Worm (Caenorhabditis elegans) whole organism, L4 larva: Measurements from ENCODE around the gene C10A4.13.
A peak's percentile ranks its signal among the peaks of the same experiment; 100 is the strongest.

Source experiments
- F37D6.2 ChIP-seq: sonication (generic microtip); optimal IDR thresholded peaks from 2 replicates; lab custom pipeline; 2016; ENCODE audit warnings: mild to moderate bottlenecking, missing genetic modification characterization, missing compliant biosample characterization
- F49E8.2 ChIP-seq: sonication (generic microtip); optimal IDR thresholded peaks from 2 replicates; lab custom pipeline; 2016; ENCODE audit warnings: missing compliant biosample characterization, mild to moderate bottlenecking, missing genetic modification characterization, borderline replicate concordance
- Y48G9A.11 ChIP-seq: fragments of 200-800 bp; sonication (Bioruptor generic); IDR thresholded peaks from 2 replicates; pipeline ENCODE4 v1.3.6; 2022; ENCODE audit warnings: missing genetic modification reagents, missing genetic modification characterization, missing compliant biosample characterization
- aha-1 ChIP-seq: fragments of 150-350 bp; peaks from one replicate; lab custom pipeline; 2014; ENCODE audit warnings: missing biosample characterization, missing genetic modification characterization
- ama-1 ChIP-seq: fragments of 150-350 bp; optimal IDR thresholded peaks from 2 replicates; lab custom pipeline; 2014; ENCODE audit warnings: inconsistent platforms, mixed read lengths
- attf-4 ChIP-seq: sonication (generic microtip); optimal IDR thresholded peaks from 3 replicates; lab custom pipeline; 2017; ENCODE audit warnings: missing biosample characterization, missing genetic modification characterization
- ceh-20 ChIP-seq: fragments of 200-800 bp; sonication (Bioruptor generic); IDR thresholded peaks from 2 replicates; pipeline ENCODE4 v1.3.6; 2022; ENCODE audit warnings: missing genetic modification reagents, missing genetic modification characterization, missing compliant biosample characterization
- ceh-32 ChIP-seq: sonication (generic microtip); optimal IDR thresholded peaks from 2 replicates; lab custom pipeline; 2016; ENCODE audit warnings: mild to moderate bottlenecking, missing genetic modification characterization, missing compliant biosample characterization; ENCODE audit not compliant: poor library complexity
- ces-1 ChIP-seq: fragments of 150-350 bp; sonication (generic microtip); optimal IDR thresholded peaks from 4 replicates; lab custom pipeline; 2014; ENCODE audit warnings: missing biosample characterization, missing genetic modification reagents, missing genetic modification characterization
- cey-2 ChIP-seq: sonication (generic microtip); optimal IDR thresholded peaks from 3 replicates; lab custom pipeline; 2017; ENCODE audit warnings: missing genetic modification characterization, mild to moderate bottlenecking, missing compliant biosample characterization, antibody characterized with exemption, borderline replicate concordance; ENCODE audit not compliant: insufficient read depth
- ctbp-1 ChIP-seq: fragments of 200-800 bp; sonication (Bioruptor generic); IDR thresholded peaks from 2 replicates; pipeline ENCODE4 v1.3.6; 2022; ENCODE audit warnings: missing genetic modification reagents, missing genetic modification characterization, missing compliant biosample characterization
- daf-16 ChIP-seq, 3 experiments: sonication (generic microtip); optimal IDR thresholded peaks; 2 replicates each; lab custom pipeline; 2016 to 2017; ENCODE audit warnings: missing genetic modification characterization in 3 of 3, missing genetic modification reagents in 3 of 3, mild to moderate bottlenecking in 2 of 3, missing compliant biosample characterization in 2 of 3, missing biosample characterization in 1 of 3, moderate library complexity in 1 of 3
- dve-1 ChIP-seq: sonication (generic microtip); optimal IDR thresholded peaks from 2 replicates; lab custom pipeline; 2017; ENCODE audit warnings: antibody characterized with exemption, mild to moderate bottlenecking, missing genetic modification characterization, missing compliant biosample characterization; ENCODE audit not compliant: insufficient read depth
- egl-27 ChIP-seq: sonication (generic microtip); optimal IDR thresholded peaks from 3 replicates; lab custom pipeline; 2017; ENCODE audit warnings: missing biosample characterization, missing genetic modification reagents, missing genetic modification characterization
- egl-43 ChIP-seq: fragments of 200-800 bp; sonication (Bioruptor generic); IDR thresholded peaks from 2 replicates; pipeline ENCODE4 v1.3.6; 2022; ENCODE audit warnings: missing genetic modification reagents, missing genetic modification characterization, missing compliant biosample characterization
- hif-1 ChIP-seq, 2 experiments: sonication (generic microtip); optimal IDR thresholded peaks; 2 replicates each; lab custom pipeline; 2016 to 2017; ENCODE audit warnings: missing compliant biosample characterization in 2 of 2, missing genetic modification characterization in 2 of 2, missing genetic modification reagents in 2 of 2, missing genotype in 2 of 2, mild to moderate bottlenecking in 1 of 2
- jun-1 ChIP-seq: fragments of 150-350 bp; optimal IDR thresholded peaks from 2 replicates; lab custom pipeline; 2014; ENCODE audit warnings: missing biosample characterization, missing genetic modification reagents, missing genetic modification characterization
- lin-1 ChIP-seq: fragments of 200-800 bp; sonication (Bioruptor generic); IDR thresholded peaks from 2 replicates; pipeline ENCODE4 v1.3.6; 2022; ENCODE audit warnings: missing genetic modification reagents, missing genetic modification characterization, missing compliant biosample characterization
- lin-15B ChIP-seq: fragments of 150-350 bp; sonication (generic microtip); optimal IDR thresholded peaks from 3 replicates; lab custom pipeline; 2014; ENCODE audit warnings: missing biosample characterization, missing genetic modification characterization
- lin-38 ChIP-seq: fragments of 200-800 bp; sonication (Bioruptor generic); IDR thresholded peaks from 2 replicates; pipeline ENCODE4 v1.3.6; 2022; ENCODE audit warnings: missing genetic modification reagents, missing genetic modification characterization, missing compliant biosample characterization
- madf-5 ChIP-seq, 2 experiments: fragments of 200-800 bp; sonication (Bioruptor generic); IDR thresholded peaks; 2 replicates each; pipeline ENCODE4 v1.3.6; 2022; ENCODE audit warnings: missing compliant biosample characterization in 2 of 2, missing genetic modification characterization in 2 of 2
- mep-1 ChIP-seq: fragments of 150-350 bp; sonication (generic microtip); optimal IDR thresholded peaks from 3 replicates; lab custom pipeline; 2014; ENCODE audit warnings: missing biosample characterization, missing genetic modification characterization
- mxl-2 ChIP-seq: fragments of 200-800 bp; sonication (Bioruptor generic); conservative IDR thresholded peaks from 2 replicates; pipeline ENCODE4 v1.3.6; 2022; ENCODE audit warnings: missing genetic modification reagents, missing genetic modification characterization, missing compliant biosample characterization
- nhr-48 ChIP-seq: sonication (generic microtip); optimal IDR thresholded peaks from 2 replicates; lab custom pipeline; 2016; ENCODE audit warnings: mild to moderate bottlenecking, missing genetic modification characterization, missing compliant biosample characterization
- nhr-76 ChIP-seq: fragments of 150-350 bp; optimal IDR thresholded peaks from 2 replicates; lab custom pipeline; 2014; ENCODE audit warnings: missing biosample characterization, missing genetic modification characterization
- pqm-1 ChIP-seq: sonication (generic microtip); optimal IDR thresholded peaks from 2 replicates; lab custom pipeline; 2017; ENCODE audit warnings: missing biosample characterization, missing genetic modification characterization
- spr-1 ChIP-seq: sonication (generic microtip); optimal IDR thresholded peaks from 2 replicates; lab custom pipeline; 2016; ENCODE audit warnings: mild to moderate bottlenecking, missing genetic modification characterization, missing compliant biosample characterization
- spr-3 ChIP-seq: fragments of 200-800 bp; sonication (Bioruptor generic); optimal IDR thresholded peaks from 2 replicates; lab custom pipeline; 2018; ENCODE audit warnings: mild to moderate bottlenecking, missing genetic modification characterization, missing compliant biosample characterization
- unc-62 ChIP-seq, 3 experiments: fragments of 150-350 bp in 1 of 3; sonication (generic microtip); optimal IDR thresholded peaks in 2 of 3; peaks in 1 of 3; 1 replicate in 1 of 3; 2 replicates in 2 of 3; lab custom pipeline; 2014 to 2017; ENCODE audit warnings: missing biosample characterization in 3 of 3, missing genetic modification characterization in 3 of 3, missing genetic modification reagents in 3 of 3, missing genotype in 1 of 3
- zag-1 ChIP-seq: fragments of 150-350 bp; optimal IDR thresholded peaks from 2 replicates; lab custom pipeline; 2014; ENCODE audit warnings: missing biosample characterization, missing genetic modification characterization
- zfp-3 ChIP-seq: fragments of 200-800 bp; sonication (Bioruptor generic); conservative IDR thresholded peaks from 2 replicates; pipeline ENCODE4 v1.3.6; 2022; ENCODE audit warnings: missing genetic modification reagents, missing genetic modification characterization, missing compliant biosample characterization
- zip-11 ChIP-seq: fragments of 200-800 bp; sonication (Bioruptor generic); IDR thresholded peaks from 2 replicates; pipeline ENCODE4 v1.3.6; 2022; ENCODE audit warnings: missing genetic modification characterization, missing compliant biosample characterization
- zip-2 ChIP-seq: fragments of 150-350 bp; optimal IDR thresholded peaks from 2 replicates; lab custom pipeline; 2014; ENCODE audit warnings: missing biosample characterization, missing genetic modification characterization
- ztf-7 ChIP-seq: fragments of 150-350 bp; optimal IDR thresholded peaks from 2 replicates; lab custom pipeline; 2014; ENCODE audit warnings: missing biosample characterization, missing genetic modification characterization

Gene C10A4.13

DNA sequence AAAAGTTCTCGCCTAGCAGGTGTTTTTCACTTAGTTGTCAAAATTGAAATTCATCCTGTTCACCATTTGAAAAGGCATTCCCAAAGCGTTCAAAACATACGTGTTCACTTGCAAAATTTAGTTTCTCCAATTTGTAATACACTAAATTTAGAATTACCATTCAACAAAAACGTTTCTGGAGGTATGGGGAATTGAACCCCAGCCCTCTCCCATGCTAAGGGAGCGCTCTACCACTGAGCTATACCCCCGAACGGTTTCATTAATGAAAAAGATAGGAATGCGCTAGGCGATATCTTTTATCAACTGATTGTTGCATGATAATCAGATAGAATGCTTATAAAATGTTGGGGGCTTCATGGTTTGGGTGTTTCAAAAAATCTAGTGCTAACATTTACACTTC is 19.2 kb downstream of the C10A4.13 start (continued):
- TF ChIP-seq F49E8.2 (tag; lab: Kevin White, UChicago) (peak; percentile 9), daf-16 (GFP tag; optimal IDR thresholded peaks at IDR 0.05; lab: Kevin White, UChicago) (peak in 1 of 2 experiments; percentile 74), daf-16 (tag; optimal IDR thresholded peaks at IDR 0.05; lab: Kevin White, UChicago) (no peak), egl-27 (tag; lab: Kevin White, UChicago) (no peak), zip-2 (tag; lab: Kevin White, UChicago) (no peak), egl-43 (GFP tag; lab: Robert Waterston, UW) (no peak), lin-15B (tag; lab: Kevin White, UChicago) (no peak), Y48G9A.11 (GFP tag; lab: Robert Waterston, UW) (no peak), zip-11 (0 out of 2 replicates have a peak, but pooled peaks have one; percentile 16), lin-38 (GFP tag; lab: Robert Waterston, UW) (no peak), ceh-20 (GFP tag; lab: Robert Waterston, UW) (no peak), zfp-3 (GFP tag; lab: Robert Waterston, UW) (no peak)

DNA sequence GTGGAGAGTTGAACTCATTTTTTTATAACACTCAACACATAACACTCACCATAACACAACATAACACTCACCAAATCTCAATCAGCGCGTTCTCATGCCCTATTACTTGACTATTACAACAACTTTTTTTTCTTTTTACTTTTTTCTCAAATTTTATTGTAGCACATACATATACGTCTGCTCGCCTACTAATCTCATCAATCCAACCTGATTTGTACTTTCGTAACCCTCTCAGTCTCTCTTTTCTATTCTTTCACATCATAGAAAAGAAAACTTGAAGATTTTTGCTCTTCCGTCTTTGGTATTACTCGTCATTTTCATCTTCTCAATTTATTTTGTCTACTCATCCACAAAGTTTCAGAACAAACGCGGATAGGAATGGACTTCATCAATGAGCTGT is 20.9 kb downstream of the C10A4.13 start, which contains the start of gene npr-8:
npr-8 (plus strand) TSS at position 362 of the 400 bp plus-strand sequence.
- TF ChIP-seq ces-1 (GFP tag; lab: Kevin White, UChicago), result peak; percentile 53
- no peak for TF ChIP-seq F37D6.2 (tag; lab: Kevin White, UChicago)
- TF ChIP-seq, all 104 proteins: peak for 1

DNA sequence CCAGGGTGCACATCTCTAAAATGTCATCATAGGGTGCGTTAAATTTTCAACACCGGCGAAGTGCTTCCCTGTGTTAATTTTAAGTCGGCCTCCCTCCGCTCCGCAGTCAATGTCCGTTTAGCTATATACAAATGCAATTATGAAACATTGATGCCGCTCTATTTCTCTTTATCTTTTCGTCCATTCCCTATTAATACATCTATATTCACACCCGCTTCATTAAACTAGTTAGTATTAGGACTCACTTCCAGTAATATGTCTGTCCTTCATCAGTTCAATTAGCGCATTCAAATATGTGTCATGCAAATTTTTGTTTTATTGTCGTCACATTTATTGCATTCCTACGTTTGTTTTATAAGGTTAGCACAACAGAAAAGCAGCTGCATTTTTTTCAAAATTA is 25.9 kb downstream of the C10A4.13 start:
- TF ChIP-seq mep-1, result no peak
- TF ChIP-seq pqm-1 (tag; lab: Kevin White, UChicago), result no peak
- no peak for TF ChIP-seq F49E8.2 (tag; lab: Kevin White, UChicago)
- TF ChIP-seq nhr-76 (tag; lab: Kevin White, UChicago), result no peak
- no peak for TF ChIP-seq nhr-48 (tag; lab: Kevin White, UChicago)
- TF ChIP-seq ztf-7 (tag; lab: Kevin White, UChicago), result no peak
- no peak for TF ChIP-seq lin-1

DNA sequence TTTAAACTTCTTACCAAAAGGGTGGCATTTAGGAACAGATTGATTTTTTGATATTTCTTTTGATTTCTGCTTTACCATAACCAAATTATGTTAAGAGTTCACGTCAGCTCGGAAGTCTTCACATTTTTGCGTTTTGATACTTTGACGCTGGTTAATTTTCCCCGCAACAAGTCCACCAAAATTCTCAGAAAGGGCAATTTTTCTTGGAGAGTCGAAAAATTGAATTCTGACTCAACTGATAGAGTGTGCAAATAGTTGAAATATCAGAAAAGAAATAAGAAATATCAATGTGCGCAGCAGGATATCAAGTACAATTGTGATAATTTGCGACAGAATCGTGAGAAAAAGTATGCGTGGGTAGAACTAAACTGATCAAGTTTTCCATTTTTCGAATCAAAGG is 28.1 kb downstream of the C10A4.13 start:
- no peak for TF ChIP-seq madf-5 (GFP tag; IDR thresholded peaks at IDR 0.05; lab: Robert Waterston, UW)
- TF ChIP-seq cey-2 (tag; lab: Kevin White, UChicago), result no peak
- no peak for TF ChIP-seq unc-62 (GFP tag; optimal IDR thresholded peaks at IDR 0.05 in 1 of 2; lab: Kevin White, UChicago)
- no peak for TF ChIP-seq unc-62 (tag; optimal IDR thresholded peaks at IDR 0.05; lab: Kevin White, UChicago)
- no peak for TF ChIP-seq dve-1 (tag; lab: Kevin White, UChicago)
- no peak for TF ChIP-seq ceh-32 (tag; lab: Kevin White, UChicago)
- no peak for TF ChIP-seq spr-1
- TF ChIP-seq zip-2 (tag; lab: Kevin White, UChicago), result no peak
- TF ChIP-seq hif-1 (tag; optimal IDR thresholded peaks at IDR 0.05; lab: Kevin White, UChicago), result no peak
- TF ChIP-seq zag-1, result no peak
- no peak for TF ChIP-seq mxl-2
- no peak for TF ChIP-seq spr-3
- TF ChIP-seq attf-4 (tag; lab: Kevin White, UChicago), result no peak
- no peak for TF ChIP-seq ama-1 (lab: Kevin White, UChicago)
- no peak for TF ChIP-seq lin-1
- TF ChIP-seq mep-1, result no peak
- TF ChIP-seq aha-1 (tag; lab: Kevin White, UChicago), result no peak
- TF ChIP-seq jun-1 (tag; lab: Kevin White, UChicago), result no peak
- TF ChIP-seq ctbp-1, result no peak
